Worm (Caenorhabditis elegans) whole organism, mixed stage, embryonic: ENCODE data around the gene del-5.

Experiments
- M03D4.4 ChIP-seq: sonication (generic microtip); optimal IDR thresholded peaks from 2 replicates; lab custom pipeline; 2017; ENCODE audit warnings: mild to moderate bottlenecking, missing genetic modification characterization, missing compliant biosample characterization
- blmp-1 ChIP-seq: fragments of 150-350 bp; optimal IDR thresholded peaks from 2 replicates; lab custom pipeline; 2014; ENCODE audit warnings: missing biosample characterization, missing genetic modification characterization
- ceh-39 ChIP-seq: fragments of 150-350 bp; optimal IDR thresholded peaks from 2 replicates; lab custom pipeline; 2014; ENCODE audit warnings: missing biosample characterization, missing genetic modification characterization
- ceh-43 ChIP-seq: fragments of 200-800 bp; sonication (Bioruptor generic); optimal IDR thresholded peaks from 2 replicates; lab custom pipeline; 2018; ENCODE audit warnings: mild to moderate bottlenecking, missing genetic modification characterization, moderate library complexity, missing compliant biosample characterization
- ceh-83 ChIP-seq: fragments of 200-800 bp; sonication (Bioruptor generic); optimal IDR thresholded peaks from 2 replicates; lab custom pipeline; 2018; ENCODE audit warnings: mild to moderate bottlenecking, missing genetic modification characterization, missing compliant biosample characterization
- ces-1 ChIP-seq: fragments of 150-350 bp; optimal IDR thresholded peaks from 2 replicates; lab custom pipeline; 2014; ENCODE audit warnings: missing biosample characterization, missing genetic modification reagents, missing genetic modification characterization
- cnd-1 ChIP-seq: fragments of 200-800 bp; sonication (Bioruptor generic); optimal IDR thresholded peaks from 2 replicates; lab custom pipeline; 2018; ENCODE audit warnings: mild to moderate bottlenecking, missing genetic modification characterization, missing compliant biosample characterization
- drap-1 ChIP-seq: fragments of 200-800 bp; sonication (Bioruptor generic); optimal IDR thresholded peaks from 3 replicates; lab custom pipeline; 2018; ENCODE audit warnings: mild to moderate bottlenecking, missing genetic modification characterization, missing compliant biosample characterization
- elt-1 ChIP-seq: sonication (generic microtip); optimal IDR thresholded peaks from 2 replicates; lab custom pipeline; 2017; ENCODE audit warnings: missing genetic modification characterization, mild to moderate bottlenecking, missing compliant biosample characterization, antibody characterized with exemption, moderate library complexity, borderline replicate concordance; ENCODE audit not compliant: insufficient read depth
- elt-3 ChIP-seq: fragments of 150-350 bp; optimal IDR thresholded peaks from 2 replicates; lab custom pipeline; 2014; ENCODE audit warnings: missing biosample characterization, missing genetic modification characterization
- ham-2 ChIP-seq: fragments of 200-800 bp; sonication (Bioruptor generic); optimal IDR thresholded peaks from 2 replicates; lab custom pipeline; 2018; ENCODE audit warnings: mild to moderate bottlenecking, missing genetic modification characterization, missing compliant biosample characterization
- hlh-1 ChIP-seq: fragments of 150-350 bp; optimal IDR thresholded peaks from 2 replicates; lab custom pipeline; 2014; ENCODE audit warnings: missing biosample characterization, missing genetic modification reagents, missing genetic modification characterization
- lin-13 ChIP-seq: fragments of 150-350 bp; optimal IDR thresholded peaks from 2 replicates; lab custom pipeline; 2014; ENCODE audit warnings: missing biosample characterization, missing genetic modification characterization
- lin-32 ChIP-seq: fragments of 200-800 bp; sonication (Bioruptor generic); optimal IDR thresholded peaks from 2 replicates; lab custom pipeline; 2018; ENCODE audit warnings: mild to moderate bottlenecking, missing genetic modification characterization, missing compliant biosample characterization
- lsy-2 ChIP-seq: fragments of 150-350 bp; optimal IDR thresholded peaks from 2 replicates; lab custom pipeline; 2014; ENCODE audit warnings: missing biosample characterization, missing genetic modification characterization
- mab-5 ChIP-seq: fragments of 150-350 bp; optimal IDR thresholded peaks from 2 replicates; lab custom pipeline; 2014; ENCODE audit warnings: missing biosample characterization, missing genetic modification characterization
- mep-1 ChIP-seq: fragments of 150-350 bp; optimal IDR thresholded peaks from 2 replicates; lab custom pipeline; 2017; ENCODE audit warnings: missing biosample characterization, missing genetic modification reagents, missing genetic modification characterization, inconsistent platforms
- mls-2 ChIP-seq: sonication (generic microtip); optimal IDR thresholded peaks from 2 replicates; lab custom pipeline; 2016; ENCODE audit warnings: mild to moderate bottlenecking, missing genetic modification characterization, moderate library complexity, missing compliant biosample characterization
- nhr-2 ChIP-seq: fragments of 150-350 bp; optimal IDR thresholded peaks from 2 replicates; lab custom pipeline; 2014; ENCODE audit warnings: missing biosample characterization, missing genetic modification characterization
- nhr-28 ChIP-seq: fragments of 150-350 bp; optimal IDR thresholded peaks from 2 replicates; lab custom pipeline; 2014; ENCODE audit warnings: missing biosample characterization, missing genetic modification characterization
- nhr-76 ChIP-seq: sonication (generic microtip); optimal IDR thresholded peaks from 2 replicates; lab custom pipeline; 2017; ENCODE audit warnings: missing biosample characterization, missing genetic modification characterization
- pha-4 ChIP-seq: fragments of 150-350 bp; optimal IDR thresholded peaks from 2 replicates; lab custom pipeline; 2018; ENCODE audit warnings: missing biosample characterization, missing genetic modification reagents, missing genetic modification characterization
- sem-2 ChIP-seq: fragments of 200-800 bp; sonication (Bioruptor generic); optimal IDR thresholded peaks from 2 replicates; lab custom pipeline; 2018; ENCODE audit warnings: mild to moderate bottlenecking, missing genetic modification characterization, missing compliant biosample characterization
- snpc-4 ChIP-seq: fragments of 150-350 bp; optimal IDR thresholded peaks from 2 replicates; lab custom pipeline; 2014; ENCODE audit warnings: missing biosample characterization, missing genetic modification characterization
- sptf-1 ChIP-seq: sonication (generic microtip); optimal IDR thresholded peaks from 2 replicates; lab custom pipeline; 2017; ENCODE audit warnings: mild to moderate bottlenecking, missing genetic modification characterization, moderate library complexity, missing compliant biosample characterization
- unc-39 ChIP-seq: fragments of 150-350 bp; optimal IDR thresholded peaks from 2 replicates; lab custom pipeline; 2014; ENCODE audit warnings: missing biosample characterization, missing genetic modification characterization
- unc-62 ChIP-seq: fragments of 150-350 bp; optimal IDR thresholded peaks from 2 replicates; lab custom pipeline; 2014; ENCODE audit warnings: missing biosample characterization, missing genetic modification reagents, missing genetic modification characterization
- zip-8 ChIP-seq: fragments of 150-350 bp; optimal IDR thresholded peaks from 2 replicates; lab custom pipeline; 2014; ENCODE audit warnings: missing biosample characterization, missing genetic modification characterization
- ztf-11 ChIP-seq: fragments of 150-350 bp; optimal IDR thresholded peaks from 2 replicates; lab custom pipeline; 2014; ENCODE audit warnings: missing biosample characterization, missing genetic modification characterization

The del-5 gene

ce11 chrX:11008052-11008451 lies at the start of gene del-5:
Gene del-5 (minus strand): TSS chrX:11008181.
- no peak for TF ChIP-seq lin-13 (tag; lab: Kevin White, UChicago)
- no peak for TF ChIP-seq elt-3
- no peak for TF ChIP-seq mls-2 (tag; lab: Kevin White, UChicago)
- no peak for TF ChIP-seq blmp-1 (tag; lab: Kevin White, UChicago)
- no peak for TF ChIP-seq lin-32 (GFP tag; lab: Kevin White, UChicago)
- no peak for TF ChIP-seq lsy-2 (tag; lab: Kevin White, UChicago)
- TF ChIP-seq drap-1: no peak
- no peak for TF ChIP-seq unc-62 (GFP tag; lab: Kevin White, UChicago)
- TF ChIP-seq snpc-4 (tag; lab: Kevin White, UChicago): no peak
- no peak for TF ChIP-seq nhr-2 (tag; lab: Kevin White, UChicago)
- no peak for TF ChIP-seq mep-1 (tag; lab: Kevin White, UChicago)
- no peak for TF ChIP-seq ceh-39 (tag; lab: Kevin White, UChicago)
- no peak for TF ChIP-seq ceh-83 (GFP tag; lab: Kevin White, UChicago)
- TF ChIP-seq sptf-1: no peak
- TF ChIP-seq sem-2: no peak
- TF ChIP-seq nhr-28 (tag; lab: Kevin White, UChicago): no peak
- no peak for TF ChIP-seq pha-4 (tag; lab: Kevin White, UChicago)
- TF ChIP-seq cnd-1: no peak
- no peak for TF ChIP-seq hlh-1 (tag; lab: Kevin White, UChicago)

ce11 chrX:11057028-11057427 lies 49.0 kb upstream of the del-5 start, which contains the start of gene lpr-3:
Gene lpr-3 (plus strand): TSS chrX:11057401.
- TF ChIP-seq snpc-4 (tag; lab: Kevin White, UChicago) (no peak), ztf-11 (tag; lab: Kevin White, UChicago) (no peak), blmp-1 (tag; lab: Kevin White, UChicago) (peak; percentile 94), elt-3 (peak; percentile 42), unc-62 (GFP tag; lab: Kevin White, UChicago) (peak; percentile 60), ham-2 (GFP tag; lab: Kevin White, UChicago) (peak; percentile 96), elt-1 (tag; lab: Kevin White, UChicago) (peak; percentile 90)
- TF ChIP-seq, all 35 proteins: peak for 5

ce11 chrX:11053615-11054014 lies 45.6 kb upstream of the del-5 start, which contains the start of gene C09F12.2:
Gene C09F12.2 (plus strand): TSS chrX:11053915.
- TF ChIP-seq snpc-4 (tag; lab: Kevin White, UChicago) (no peak), lin-32 (GFP tag; lab: Kevin White, UChicago) (no peak), blmp-1 (tag; lab: Kevin White, UChicago) (no peak), cnd-1 (no peak), mab-5 (tag; lab: Kevin White, UChicago) (no peak), M03D4.4 (tag; lab: Kevin White, UChicago) (no peak), ceh-43 (GFP tag; lab: Kevin White, UChicago) (no peak), unc-39 (tag; lab: Kevin White, UChicago) (no peak), lin-13 (tag; lab: Kevin White, UChicago) (no peak), elt-3 (no peak), lsy-2 (tag; lab: Kevin White, UChicago) (no peak), pha-4 (tag; lab: Kevin White, UChicago) (no peak), unc-62 (GFP tag; lab: Kevin White, UChicago) (no peak), ceh-83 (GFP tag; lab: Kevin White, UChicago) (no peak), ces-1 (GFP tag; lab: Kevin White, UChicago) (no peak), zip-8 (tag; lab: Kevin White, UChicago) (no peak), ztf-11 (tag; lab: Kevin White, UChicago) (no peak), mls-2 (tag; lab: Kevin White, UChicago) (no peak), nhr-76 (tag; lab: Kevin White, UChicago) (no peak), drap-1 (no peak)

- TF ChIP-seq nhr-2 (tag; lab: Kevin White, UChicago): no peak
- no peak for TF ChIP-seq hlh-1 (tag; lab: Kevin White, UChicago)
Observed at ce11 chrX:11050335-11050734, 42.4 kb upstream of the del-5 start.

ce11 chrX:11047183-11047582 lies 39.2 kb upstream of the del-5 start, which contains the start of gene clc-1:
Gene clc-1 (plus strand): TSS chrX:11047446.
- TF ChIP-seq snpc-4 (tag; lab: Kevin White, UChicago): no peak
- TF ChIP-seq unc-39 (tag; lab: Kevin White, UChicago): no peak
- no peak for TF ChIP-seq mls-2 (tag; lab: Kevin White, UChicago)
- TF ChIP-seq ceh-83 (GFP tag; lab: Kevin White, UChicago): no peak
